Fruit fly (Drosophila melanogaster) Kc167 (cell line): ENCODE measurements around the gene CG42329.

Source experiments
- Myc ChIP-seq: fragments of >200 bp; optimal IDR thresholded peaks from 2 replicates; lab custom pipeline; 2017; ENCODE audit warnings: missing external identifiers
- Sin3A ChIP-seq: fragments of >200 bp; optimal IDR thresholded peaks from 2 replicates; lab custom pipeline; 2018; ENCODE audit warnings: missing external identifiers
- h ChIP-seq: fragments of >200 bp; optimal IDR thresholded peaks from 3 replicates; lab custom pipeline; 2018; ENCODE audit warnings: missing external identifiers
- insv ChIP-seq: fragments of >200 bp; optimal IDR thresholded peaks from 3 replicates; lab custom pipeline; 2018; ENCODE audit warnings: missing external identifiers
- psq ChIP-seq: fragments of >200 bp; optimal IDR thresholded peaks from 2 replicates; lab custom pipeline; 2017; ENCODE audit warnings: missing external identifiers
- ttk ChIP-seq: sonication (Bioruptor generic); optimal IDR thresholded peaks from 2 replicates; lab custom pipeline; 2017; ENCODE audit warnings: missing external identifiers

CG42329 gene

DNA sequence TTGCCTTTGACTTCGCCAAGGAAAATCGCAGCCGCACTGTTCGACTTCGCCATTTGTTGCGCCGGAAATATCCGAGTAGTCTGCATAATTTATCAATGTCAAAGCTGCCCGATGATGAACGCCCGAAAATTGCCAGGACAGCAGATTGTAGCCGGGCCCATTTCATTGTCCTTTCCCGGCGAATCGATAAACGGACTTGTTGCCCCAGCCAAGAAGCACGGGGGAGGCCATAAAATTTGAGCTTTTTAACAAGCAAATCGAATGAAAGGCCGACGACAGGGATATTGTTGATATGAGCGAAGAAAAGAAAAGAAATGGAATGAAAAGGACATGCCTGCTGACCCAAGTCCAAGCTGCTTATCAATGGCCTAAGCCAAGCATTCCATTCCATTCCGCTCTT lies 43.6 kb downstream of the CG42329 start:
- TF ChIP-seq insv (lab: Kevin White, UChicago) (no peak), Sin3A (lab: Kevin White, UChicago) (no peak), h (no peak), Myc (lab: Kevin White, UChicago) (no peak), psq (lab: Kevin White, UChicago) (no peak), ttk (lab: Kevin White, UChicago) (no peak)
